Fruit fly (Drosophila melanogaster): ENCODE measurements around the gene CG14556.

The CG14556 gene

dm6 chr3R:26130586-26130985 is 4.1 kb downstream of the CG14556 start (continued):
- TF ChIP-seq CG17385 (GFP tag; optimal IDR thresholded peaks at IDR 0.05) (peak; percentile 23), CG3281 (GFP tag; optimal IDR thresholded peaks at IDR 0.05) (peak; percentile 20), CG33557 (GFP tag; optimal IDR thresholded peaks at IDR 0.05) (peak; percentile 56), cas (GFP tag; IDR thresholded peaks at IDR 0.05) (0 out of 2 replicates have a peak, but pooled peaks have one; percentile 12), fru (optimal IDR thresholded peaks at IDR 0.05) (no peak), CG4328 (GFP tag; optimal IDR thresholded peaks at IDR 0.05) (peak; percentile 34), CG9437 (GFP tag; optimal IDR thresholded peaks at IDR 0.05) (no peak), CG9876 (GFP tag; optimal IDR thresholded peaks at IDR 0.05) (peak; percentile 13), Hey (tag; optimal IDR thresholded peaks at IDR 0.05) (no peak), hb (GFP tag; IDR thresholded peaks at IDR 0.05; ENCODE audit: partially characterized antibody) (no peak), CG13624 (GFP tag; optimal IDR thresholded peaks at IDR 0.05) (peak; percentile 1), CG6813 (GFP tag; optimal IDR thresholded peaks at IDR 0.05) (peak; percentile 43), CG16815 (GFP tag; optimal IDR thresholded peaks at IDR 0.05) (no peak), CG43689 (GFP tag; IDR thresholded peaks at IDR 0.05) (peak; percentile 69; the same call in 1 of the 2 replicates), Max (GFP tag; optimal IDR thresholded peaks at IDR 0.05) (peak; percentile 1), CG10431 (GFP tag; optimal IDR thresholded peaks at IDR 0.05) (peak; percentile 10), wdn (GFP tag; IDR thresholded peaks at IDR 0.05) (peak; percentile 35; the same call in 1 of the 2 replicates), CG18619 (GFP tag; optimal IDR thresholded peaks at IDR 0.05) (peak; percentile 3), CG18262 (tag; optimal IDR thresholded peaks at IDR 0.05) (peak; percentile 27), CG12744 (GFP tag; optimal IDR thresholded peaks at IDR 0.05) (peak; percentile 25), gt (GFP tag; IDR thresholded peaks at IDR 0.05) (no peak), CG2875 (GFP tag; optimal IDR thresholded peaks at IDR 0.05) (peak; percentile 11), CG1792 (GFP tag; optimal IDR thresholded peaks at IDR 0.05) (peak; percentile 50), CG3838 (GFP tag; optimal IDR thresholded peaks at IDR 0.05) (no peak), CG14860 (GFP tag; IDR thresholded peaks at IDR 0.05; ENCODE audit: partially characterized antibody) (no peak), CG13123 (GFP tag; optimal IDR thresholded peaks at IDR 0.05) (peak; percentile 25), tio (GFP tag; optimal IDR thresholded peaks at IDR 0.05) (peak; percentile 64), CG17912 (GFP tag; optimal IDR thresholded peaks at IDR 0.05) (peak; percentile 70), seq (GFP tag; IDR thresholded peaks at IDR 0.05) (peak; percentile 79), lmd (GFP tag; IDR thresholded peaks at IDR 0.05) (no peak), sug (tag; optimal IDR thresholded peaks at IDR 0.05) (peak; percentile 12), CG1603 (tag; optimal IDR thresholded peaks at IDR 0.05) (peak; percentile 43), ewg (GFP tag; optimal IDR thresholded peaks at IDR 0.05) (peak; percentile 16), Rfx (GFP tag; IDR thresholded peaks at IDR 0.05) (peak; percentile 46; the same call in 1 of the 2 replicates), Atf-2 (GFP tag; optimal IDR thresholded peaks at IDR 0.05) (no peak), CG6175 (GFP tag; IDR thresholded peaks at IDR 0.05) (no peak), GATAe (GFP tag; conservative IDR thresholded peaks at IDR 0.05) (no peak), aop (GFP tag; IDR thresholded peaks at IDR 0.05) (0 out of 2 replicates have a peak, but pooled peaks have one; percentile 35), CG10462 (GFP tag; optimal IDR thresholded peaks at IDR 0.05) (no peak), p53 (GFP tag; optimal IDR thresholded peaks at IDR 0.05) (no peak), ham (GFP tag; IDR thresholded peaks at IDR 0.05) (no peak), Nf-YC (tag; optimal IDR thresholded peaks at IDR 0.05) (peak; percentile 7), lab (GFP tag; optimal IDR thresholded peaks at IDR 0.05) (peak; percentile 76), fd96Cb (tag; optimal IDR thresholded peaks at IDR 0.05) (peak; percentile 27), schlank (tag; optimal IDR thresholded peaks at IDR 0.05) (peak; percentile 39), B-H1 (GFP tag; IDR thresholded peaks at IDR 0.05) (peak; percentile 39), caup (GFP tag; optimal IDR thresholded peaks at IDR 0.05; ENCODE audit: severe bottlenecking) (peak; percentile 49), gem (tag; optimal IDR thresholded peaks at IDR 0.05) (peak; percentile 51), CG7987 (GFP tag; optimal IDR thresholded peaks at IDR 0.05) (peak; percentile 81), klu (GFP tag; IDR thresholded peaks at IDR 0.05) (no peak), CG1602 (GFP tag; optimal IDR thresholded peaks at IDR 0.05) (peak; percentile 17)

Data from whole organism, embryonic.